Fruit fly (Drosophila melanogaster): Measurements from ENCODE around the gene Oseg1.

Oseg1 gene

DNA sequence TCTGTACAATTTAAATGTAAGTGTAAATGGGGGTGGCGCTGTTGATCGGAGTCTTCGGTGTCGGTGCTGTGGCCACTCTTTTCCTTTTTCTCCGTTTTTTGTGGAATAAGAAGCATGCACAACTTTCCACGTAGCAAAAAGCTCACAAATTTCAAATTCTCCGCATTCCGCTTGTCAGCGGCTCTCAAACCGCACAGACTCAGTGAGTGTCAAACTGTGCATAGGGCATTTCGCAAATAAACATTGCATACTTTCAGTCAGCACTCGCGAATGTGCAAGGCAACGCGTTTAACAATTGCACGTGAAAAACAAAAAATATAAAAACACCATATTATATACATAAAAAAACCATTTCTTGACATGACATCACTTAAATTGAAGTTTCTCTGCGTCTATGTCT, 17.7 kb downstream of the Oseg1 start:
- no peak for TF ChIP-seq CG33017 (tag; optimal IDR thresholded peaks at IDR 0.05)
- no peak for TF ChIP-seq tj (GFP tag; optimal IDR thresholded peaks at IDR 0.05)
- no peak for TF ChIP-seq toe (GFP tag; optimal IDR thresholded peaks at IDR 0.05)
- no peak for TF ChIP-seq CG1620 (GFP tag; optimal IDR thresholded peaks at IDR 0.05)
- TF ChIP-seq bab1 (GFP tag; optimal IDR thresholded peaks at IDR 0.05), result no peak
- TF ChIP-seq Mnt (GFP tag; optimal IDR thresholded peaks at IDR 0.05), result no peak
- no peak for TF ChIP-seq cnc (optimal IDR thresholded peaks at IDR 0.05)
- no peak for TF ChIP-seq Clk (GFP tag; optimal IDR thresholded peaks at IDR 0.05)
- no peak for TF ChIP-seq kay (GFP tag; ENCODE audit: borderline replicate concordance)
- TF ChIP-seq CG14711 (tag; optimal IDR thresholded peaks at IDR 0.05), result no peak
- TF ChIP-seq CG7101 (tag; optimal IDR thresholded peaks at IDR 0.05), result no peak
- TF ChIP-seq ovo (GFP tag; optimal IDR thresholded peaks at IDR 0.05), result no peak
- no peak for TF ChIP-seq Hr96 (GFP tag; optimal IDR thresholded peaks at IDR 0.05)
- no peak for TF ChIP-seq pad (GFP tag; optimal IDR thresholded peaks at IDR 0.05)
- TF ChIP-seq CG7045 (GFP tag; optimal IDR thresholded peaks at IDR 0.05), result no peak
- no peak for TF ChIP-seq CG12768 (GFP tag; optimal IDR thresholded peaks at IDR 0.05)
- no peak for TF ChIP-seq Crg-1 (GFP tag; optimal IDR thresholded peaks at IDR 0.05)
- TF ChIP-seq CG5204 (GFP tag; optimal IDR thresholded peaks at IDR 0.05), result no peak
- TF ChIP-seq cic (GFP tag; optimal IDR thresholded peaks at IDR 0.05), result no peak
- no peak for TF ChIP-seq CG11617 (GFP tag; optimal IDR thresholded peaks at IDR 0.05)

DNA sequence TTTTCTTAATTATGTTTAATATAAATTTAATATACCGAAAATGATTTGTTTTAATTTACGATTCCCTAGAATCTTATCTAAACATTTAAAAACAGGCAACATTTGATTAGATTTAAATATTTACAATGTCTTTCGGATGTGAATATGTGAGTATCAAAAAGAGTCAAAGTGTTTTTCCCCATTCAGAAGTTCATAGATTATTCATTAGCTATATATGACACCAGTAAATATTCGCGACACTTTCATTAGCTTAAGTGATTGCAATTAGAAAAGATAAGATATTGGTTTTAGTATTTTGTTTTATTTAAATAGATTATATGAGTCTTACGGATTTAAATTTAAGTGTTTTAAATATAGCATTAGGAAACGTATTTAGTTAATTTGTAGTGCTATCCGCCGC, 18.5 kb downstream of the Oseg1 start:
- no peak for TF ChIP-seq ovo (GFP tag; optimal IDR thresholded peaks at IDR 0.05)
- no peak for TF ChIP-seq CG1620 (GFP tag; optimal IDR thresholded peaks at IDR 0.05)
- no peak for TF ChIP-seq CG11617 (GFP tag; optimal IDR thresholded peaks at IDR 0.05)

DNA sequence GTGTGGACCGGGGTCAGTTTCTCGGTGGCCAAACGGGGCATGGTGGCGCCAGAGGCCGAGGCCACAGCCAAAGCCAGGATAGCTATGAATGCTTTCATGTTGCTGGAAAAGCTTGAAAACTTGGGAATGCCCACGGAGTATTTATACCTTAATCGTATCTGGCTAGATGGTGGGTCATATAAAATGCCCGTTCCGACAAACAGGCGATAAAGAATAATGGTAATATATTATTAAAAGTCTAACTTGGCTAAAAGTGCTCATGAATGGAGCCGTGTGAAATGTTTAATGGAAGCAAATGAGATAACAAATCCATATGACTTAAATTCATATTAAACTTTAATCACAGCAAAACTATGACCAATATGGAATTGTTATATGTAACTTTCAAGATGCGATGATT, 19.1 kb downstream of the Oseg1 start, which contains the start of gene Jon66Cii:
Gene Jon66Cii, minus strand, starts transcription at position 101 of the 400 bp plus-strand sequence.
- no peak for TF ChIP-seq tj (GFP tag; optimal IDR thresholded peaks at IDR 0.05)
- TF ChIP-seq CG14711 (tag; optimal IDR thresholded peaks at IDR 0.05), result no peak
- TF ChIP-seq Crg-1 (GFP tag; optimal IDR thresholded peaks at IDR 0.05), result no peak
- TF ChIP-seq ovo (GFP tag; optimal IDR thresholded peaks at IDR 0.05), result no peak
- TF ChIP-seq CG7045 (GFP tag; optimal IDR thresholded peaks at IDR 0.05), result no peak
- no peak for TF ChIP-seq kay (GFP tag; ENCODE audit: borderline replicate concordance)

DNA sequence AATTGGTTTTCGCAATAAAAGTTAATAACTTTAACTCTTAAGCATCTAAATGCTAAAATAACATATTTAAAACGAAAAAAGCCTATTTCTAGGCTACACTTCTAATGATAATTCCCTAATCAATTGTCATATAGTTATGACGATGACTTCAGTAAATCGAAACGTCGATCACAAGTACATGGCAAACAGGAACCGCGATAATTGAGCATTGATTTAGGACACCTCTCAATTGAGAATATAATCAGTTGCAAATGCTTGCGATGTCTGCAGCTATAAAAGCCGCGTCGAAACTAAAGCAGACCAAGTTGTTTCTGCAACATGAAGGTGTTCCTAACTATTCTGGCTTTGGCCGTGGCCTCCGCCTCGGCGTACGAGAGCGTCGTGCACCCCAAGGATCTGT, 21.4 kb downstream of the Oseg1 start, which contains the start of gene Jon66Ci:
Gene Jon66Ci, plus strand, starts transcription at position 301 of the 400 bp plus-strand sequence.
- no peak for TF ChIP-seq CG33017 (tag; optimal IDR thresholded peaks at IDR 0.05)
- no peak for TF ChIP-seq CG7045 (GFP tag; optimal IDR thresholded peaks at IDR 0.05)
- no peak for TF ChIP-seq kay (GFP tag; ENCODE audit: borderline replicate concordance)
- TF ChIP-seq pad (GFP tag; optimal IDR thresholded peaks at IDR 0.05), result no peak
- no peak for TF ChIP-seq ovo (GFP tag; optimal IDR thresholded peaks at IDR 0.05)
- no peak for TF ChIP-seq bab1 (GFP tag; optimal IDR thresholded peaks at IDR 0.05)
- no peak for TF ChIP-seq CG14711 (tag; optimal IDR thresholded peaks at IDR 0.05)
- no peak for TF ChIP-seq CG1620 (GFP tag; optimal IDR thresholded peaks at IDR 0.05)
- TF ChIP-seq cic (GFP tag; optimal IDR thresholded peaks at IDR 0.05), result no peak
- TF ChIP-seq toe (GFP tag; optimal IDR thresholded peaks at IDR 0.05), result no peak
- no peak for TF ChIP-seq Mnt (GFP tag; optimal IDR thresholded peaks at IDR 0.05)
- no peak for TF ChIP-seq Crg-1 (GFP tag; optimal IDR thresholded peaks at IDR 0.05)
- TF ChIP-seq CG7101 (tag; optimal IDR thresholded peaks at IDR 0.05), result no peak

DNA sequence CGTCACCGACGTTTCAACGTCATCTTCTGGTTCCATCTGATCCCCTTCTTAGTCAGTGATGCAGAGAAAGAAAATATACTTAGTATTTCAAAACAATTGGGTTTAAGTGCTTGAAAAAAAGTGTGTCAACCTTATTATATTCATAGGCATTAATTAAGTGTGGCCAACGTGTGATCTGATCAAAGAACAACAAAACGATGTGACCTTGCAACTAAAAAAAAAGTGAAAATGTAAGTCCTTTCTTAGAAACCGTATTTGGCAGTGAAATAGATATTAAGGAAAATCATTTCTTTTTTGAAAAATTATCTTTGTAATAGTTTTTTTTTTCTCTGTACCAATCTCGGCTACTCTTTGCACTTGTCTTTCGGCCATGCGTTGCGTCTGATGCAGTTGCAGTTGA, 27.6 kb downstream of the Oseg1 start:
- TF ChIP-seq kay (GFP tag; ENCODE audit: borderline replicate concordance) (no peak), CG5204 (GFP tag; optimal IDR thresholded peaks at IDR 0.05) (no peak), cic (GFP tag; optimal IDR thresholded peaks at IDR 0.05) (no peak), CG14711 (tag; optimal IDR thresholded peaks at IDR 0.05) (no peak), Clk (GFP tag; optimal IDR thresholded peaks at IDR 0.05) (no peak), toe (GFP tag; optimal IDR thresholded peaks at IDR 0.05) (no peak), CG33017 (tag; optimal IDR thresholded peaks at IDR 0.05) (no peak), Mnt (GFP tag; optimal IDR thresholded peaks at IDR 0.05) (no peak), CG12768 (GFP tag; optimal IDR thresholded peaks at IDR 0.05) (no peak), CG11617 (GFP tag; optimal IDR thresholded peaks at IDR 0.05) (no peak), Crg-1 (GFP tag; optimal IDR thresholded peaks at IDR 0.05) (no peak), ovo (GFP tag; optimal IDR thresholded peaks at IDR 0.05) (no peak), tj (GFP tag; optimal IDR thresholded peaks at IDR 0.05) (no peak), pad (GFP tag; optimal IDR thresholded peaks at IDR 0.05) (no peak), Hr96 (GFP tag; optimal IDR thresholded peaks at IDR 0.05) (no peak), bab1 (GFP tag; optimal IDR thresholded peaks at IDR 0.05) (no peak), CG7101 (tag; optimal IDR thresholded peaks at IDR 0.05) (no peak), CG1620 (GFP tag; optimal IDR thresholded peaks at IDR 0.05) (no peak), CG7045 (GFP tag; optimal IDR thresholded peaks at IDR 0.05) (no peak)

DNA sequence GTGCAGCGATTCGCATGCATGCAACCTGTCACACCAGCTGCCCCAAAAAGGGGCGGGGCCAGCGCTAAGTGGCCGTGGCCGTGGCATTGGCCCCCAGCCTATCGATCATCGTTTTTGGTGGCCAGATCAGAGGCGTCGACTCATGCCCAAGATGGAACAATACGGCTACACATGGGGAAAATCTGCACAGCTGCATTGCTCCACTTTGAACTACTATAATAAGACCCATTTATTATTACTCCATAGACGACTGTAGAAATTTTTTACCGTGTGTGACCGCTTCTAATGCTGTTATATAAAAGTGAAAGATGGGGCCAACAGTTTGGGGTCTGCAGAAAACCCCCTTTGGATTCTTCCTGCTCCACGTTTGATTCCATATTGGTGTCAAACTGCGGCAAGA, 28.7 kb downstream of the Oseg1 start:
- TF ChIP-seq CG7101 (tag; optimal IDR thresholded peaks at IDR 0.05) (no peak), cic (GFP tag; optimal IDR thresholded peaks at IDR 0.05) (no peak), pad (GFP tag; optimal IDR thresholded peaks at IDR 0.05) (no peak)

DNA sequence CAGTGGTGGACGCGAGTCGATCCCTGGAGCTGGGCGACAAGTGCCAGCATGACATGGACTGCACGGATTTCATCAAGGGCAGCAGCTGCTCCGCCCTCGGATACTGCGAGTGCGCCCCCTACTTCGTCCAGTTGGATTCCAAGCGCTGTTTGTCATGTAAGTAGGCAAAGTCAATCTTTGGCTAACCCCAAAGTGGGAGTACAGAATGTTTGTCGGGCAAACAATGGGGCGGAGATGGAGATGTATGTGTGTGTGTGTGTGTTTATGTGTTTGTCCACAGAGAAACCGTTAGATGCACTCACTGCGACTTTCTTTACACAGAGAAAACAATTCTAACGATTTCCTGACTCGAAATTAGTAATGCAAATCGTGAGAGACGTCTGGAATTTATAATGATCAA, 33.5 kb downstream of the Oseg1 start:
- no peak for TF ChIP-seq tj (GFP tag; optimal IDR thresholded peaks at IDR 0.05)
- no peak for TF ChIP-seq toe (GFP tag; optimal IDR thresholded peaks at IDR 0.05)
- TF ChIP-seq CG1620 (GFP tag; optimal IDR thresholded peaks at IDR 0.05), result no peak
- no peak for TF ChIP-seq CG7101 (tag; optimal IDR thresholded peaks at IDR 0.05)
- TF ChIP-seq CG14711 (tag; optimal IDR thresholded peaks at IDR 0.05), result no peak
- TF ChIP-seq Mnt (GFP tag; optimal IDR thresholded peaks at IDR 0.05), result no peak
- no peak for TF ChIP-seq pad (GFP tag; optimal IDR thresholded peaks at IDR 0.05)
- no peak for TF ChIP-seq cnc (optimal IDR thresholded peaks at IDR 0.05)
- TF ChIP-seq CG11617 (GFP tag; optimal IDR thresholded peaks at IDR 0.05), result no peak
- TF ChIP-seq Clk (GFP tag; optimal IDR thresholded peaks at IDR 0.05), result no peak
- no peak for TF ChIP-seq CG12768 (GFP tag; optimal IDR thresholded peaks at IDR 0.05)
- TF ChIP-seq CG33017 (tag; optimal IDR thresholded peaks at IDR 0.05), result no peak
- no peak for TF ChIP-seq CG7045 (GFP tag; optimal IDR thresholded peaks at IDR 0.05)
- no peak for TF ChIP-seq Hr96 (GFP tag; optimal IDR thresholded peaks at IDR 0.05)
- TF ChIP-seq bab1 (GFP tag; optimal IDR thresholded peaks at IDR 0.05), result no peak
- no peak for TF ChIP-seq kay (GFP tag; ENCODE audit: borderline replicate concordance)

All from whole organism, adult.